Fruit fly (Drosophila melanogaster) whole organism, embryonic: ENCODE measurements around the gene CG17329.

Experiments used
- ATbp ChIP-seq: fragments of 200-800 bp; sonication (Bioruptor generic); optimal IDR thresholded peaks from 2 replicates; lab custom pipeline; 2017; ENCODE audit warnings: missing biosample characterization, mild to moderate bottlenecking, missing genetic modification characterization, missing genetic modification reagents
- CG11247 ChIP-seq: fragments of 200-800 bp; sonication (Bioruptor generic); IDR thresholded peaks from 2 replicates; pipeline ENCODE4 v1.3.6; 2022; ENCODE audit warnings: missing biosample characterization, missing genetic modification characterization
- CG12299 ChIP-seq: fragments of 200-800 bp; sonication (Bioruptor generic); optimal IDR thresholded peaks from 2 replicates; lab custom pipeline; 2018; ENCODE audit warnings: missing biosample characterization, mild to moderate bottlenecking, missing genetic modification characterization
- CG12769 ChIP-seq: fragments of 200-800 bp; sonication (Bioruptor generic); optimal IDR thresholded peaks from 2 replicates; lab custom pipeline; 2019; ENCODE audit warnings: missing biosample characterization, mild to moderate bottlenecking, missing genetic modification characterization, moderate library complexity
- CG13287 ChIP-seq: fragments of 200-800 bp; sonication (Bioruptor generic); IDR thresholded peaks from 2 replicates; pipeline ENCODE4 v1.3.6; 2022; ENCODE audit warnings: missing biosample characterization, missing genetic modification characterization; ENCODE audit not compliant: partially characterized antibody
- CG16815 ChIP-seq: fragments of 200-800 bp; sonication (Bioruptor generic); optimal IDR thresholded peaks from 3 replicates; lab custom pipeline; 2017; ENCODE audit warnings: missing biosample characterization, mild to moderate bottlenecking, missing genetic modification characterization
- CG17359 ChIP-seq: fragments of 200-800 bp; sonication (Bioruptor generic); optimal IDR thresholded peaks from 3 replicates; lab custom pipeline; 2018; ENCODE audit warnings: missing biosample characterization, mild to moderate bottlenecking, missing genetic modification characterization, moderate library complexity
- CG18619 ChIP-seq: fragments of 200-800 bp; sonication (Bioruptor generic); optimal IDR thresholded peaks from 3 replicates; lab custom pipeline; 2017; ENCODE audit warnings: missing biosample characterization, mild to moderate bottlenecking, missing genetic modification characterization
- CG2116 ChIP-seq: fragments of 200-800 bp; sonication (Bioruptor generic); optimal IDR thresholded peaks from 3 replicates; lab custom pipeline; 2018; ENCODE audit warnings: missing biosample characterization, mild to moderate bottlenecking, missing genetic modification characterization
- CG2120 ChIP-seq: fragments of 200-800 bp; sonication (Bioruptor generic); optimal IDR thresholded peaks from 3 replicates; lab custom pipeline; 2016; ENCODE audit warnings: missing biosample characterization, missing genetic modification characterization
- CG2875 ChIP-seq: fragments of 200-800 bp; sonication (Bioruptor generic); optimal IDR thresholded peaks from 2 replicates; lab custom pipeline; 2017; ENCODE audit warnings: missing biosample characterization, mild to moderate bottlenecking, missing genetic modification characterization, missing genetic modification reagents
- CG33213 ChIP-seq: fragments of 200-800 bp; sonication (Bioruptor generic); optimal IDR thresholded peaks from 3 replicates; lab custom pipeline; 2016; ENCODE audit warnings: missing biosample characterization, missing genetic modification characterization
- CG3407 ChIP-seq: fragments of 200-800 bp; sonication (Bioruptor generic); optimal IDR thresholded peaks from 2 replicates; lab custom pipeline; 2018; ENCODE audit warnings: missing biosample characterization, mild to moderate bottlenecking, missing genetic modification characterization
- CG8281 ChIP-seq: fragments of 200-800 bp; sonication (Bioruptor generic); optimal IDR thresholded peaks from 2 replicates; lab custom pipeline; 2018; ENCODE audit warnings: missing biosample characterization, mild to moderate bottlenecking, missing genetic modification characterization, moderate library complexity
- CG8388 ChIP-seq: fragments of 200-800 bp; sonication (Bioruptor generic); optimal IDR thresholded peaks from 2 replicates; lab custom pipeline; 2019; ENCODE audit warnings: missing biosample characterization, mild to moderate bottlenecking, missing genetic modification characterization, moderate library complexity
- CG8924 ChIP-seq: fragments of 200-800 bp; optimal IDR thresholded peaks from 3 replicates; lab custom pipeline; 2019; ENCODE audit warnings: missing biosample characterization, mild to moderate bottlenecking, missing genetic modification characterization, moderate library complexity
- CG9609 ChIP-seq: fragments of 200-800 bp; sonication (Bioruptor generic); optimal IDR thresholded peaks from 3 replicates; lab custom pipeline; 2016; ENCODE audit warnings: missing biosample characterization, missing genetic modification characterization
- CG9876 ChIP-seq: fragments of 200-800 bp; sonication (Bioruptor generic); optimal IDR thresholded peaks from 2 replicates; lab custom pipeline; 2016; ENCODE audit warnings: missing biosample characterization, missing genetic modification characterization
- Dll ChIP-seq: fragments of 200-800 bp; sonication (Bioruptor generic); IDR thresholded peaks from 4 replicates; pipeline ENCODE4 v1.3.6; 2022; ENCODE audit warnings: missing biosample characterization, missing genetic modification characterization; ENCODE audit not compliant: partially characterized antibody
- Doc2 ChIP-seq: fragments of 200-800 bp; sonication (Bioruptor generic); IDR thresholded peaks from 2 replicates; pipeline ENCODE4 v1.3.6; 2022; ENCODE audit warnings: missing biosample characterization, missing genetic modification characterization
- GATAe ChIP-seq: fragments of 200-800 bp; sonication (Bioruptor generic); conservative IDR thresholded peaks from 2 replicates; pipeline ENCODE4 v1.3.6; 2022; ENCODE audit warnings: missing biosample characterization, missing genetic modification characterization
- HLH54F ChIP-seq: fragments of 200-800 bp; sonication (Bioruptor generic); optimal IDR thresholded peaks from 3 replicates; lab custom pipeline; 2016; ENCODE audit warnings: missing biosample characterization, missing genetic modification characterization
- Hand ChIP-seq: fragments of 200-800 bp; sonication (Bioruptor generic); optimal IDR thresholded peaks from 2 replicates; lab custom pipeline; 2017; ENCODE audit warnings: mild to moderate bottlenecking, missing biosample characterization, missing genetic modification reagents, missing genetic modification characterization
- HmgD ChIP-seq: fragments of 200-800 bp; sonication (Bioruptor generic); optimal IDR thresholded peaks from 3 replicates; lab custom pipeline; 2016; ENCODE audit warnings: missing biosample characterization, missing genetic modification characterization
- Max ChIP-seq: fragments of 200-800 bp; sonication (Bioruptor generic); optimal IDR thresholded peaks from 2 replicates; lab custom pipeline; 2016; ENCODE audit warnings: missing biosample characterization, mild to moderate bottlenecking, missing genetic modification characterization
- NC2β ChIP-seq: fragments of 200-800 bp; sonication (Bioruptor generic); optimal IDR thresholded peaks from 2 replicates; lab custom pipeline; 2016; ENCODE audit warnings: missing biosample characterization, missing genetic modification characterization
- NK7.1 ChIP-seq: fragments of 200-800 bp; sonication (Bioruptor generic); optimal IDR thresholded peaks from 3 replicates; lab custom pipeline; 2016; ENCODE audit warnings: missing biosample characterization, missing genetic modification characterization
- Nf-YC ChIP-seq: fragments of 200-800 bp; optimal IDR thresholded peaks from 3 replicates; lab custom pipeline; 2019; ENCODE audit warnings: missing biosample characterization, mild to moderate bottlenecking, missing genetic modification characterization, moderate library complexity
- Side ChIP-seq: fragments of 200-800 bp; sonication (Bioruptor generic); optimal IDR thresholded peaks from 2 replicates; lab custom pipeline; 2016; ENCODE audit warnings: missing biosample characterization, missing genetic modification characterization
- Sox100B ChIP-seq: fragments of 200-800 bp; sonication (Bioruptor generic); optimal IDR thresholded peaks from 3 replicates; lab custom pipeline; 2018; ENCODE audit warnings: missing biosample characterization, mild to moderate bottlenecking, missing genetic modification characterization
- Usf ChIP-seq: fragments of 200-800 bp; sonication (Bioruptor generic); optimal IDR thresholded peaks from 2 replicates; lab custom pipeline; 2017; ENCODE audit warnings: missing genotype, missing biosample characterization, missing genetic modification characterization
- btn ChIP-seq: fragments of 200-800 bp; sonication (Bioruptor generic); optimal IDR thresholded peaks from 2 replicates; lab custom pipeline; 2016; ENCODE audit warnings: missing biosample characterization, missing genetic modification characterization
- cg ChIP-seq: fragments of 200-800 bp; sonication (Bioruptor generic); optimal IDR thresholded peaks from 3 replicates; lab custom pipeline; 2019; ENCODE audit warnings: missing biosample characterization, mild to moderate bottlenecking, missing genetic modification characterization, moderate library complexity
- ci ChIP-seq: fragments of 200-800 bp; sonication (Bioruptor generic); IDR thresholded peaks from 3 replicates; pipeline ENCODE4 v1.3.6; 2022; ENCODE audit warnings: missing biosample characterization, missing genetic modification characterization
- cwo ChIP-seq: fragments of 200-800 bp; sonication (Bioruptor generic); optimal IDR thresholded peaks from 3 replicates; lab custom pipeline; 2017; ENCODE audit warnings: missing biosample characterization, missing genetic modification characterization, mild to moderate bottlenecking, moderate library complexity, missing genetic modification reagents
- dimm ChIP-seq: fragments of 200-800 bp; sonication (Bioruptor generic); IDR thresholded peaks from 2 replicates; pipeline ENCODE4 v1.3.6; 2022; ENCODE audit warnings: missing biosample characterization, missing genetic modification characterization
- ewg ChIP-seq: fragments of 200-800 bp; sonication (Bioruptor generic); optimal IDR thresholded peaks from 3 replicates; lab custom pipeline; 2017; ENCODE audit warnings: mild to moderate bottlenecking, missing biosample characterization, missing genetic modification reagents, missing genetic modification characterization
- lab ChIP-seq: fragments of 200-800 bp; sonication (Bioruptor generic); optimal IDR thresholded peaks from 3 replicates; lab custom pipeline; 2017; ENCODE audit warnings: missing biosample characterization, missing genetic modification characterization, mild to moderate bottlenecking, moderate library complexity, missing genetic modification reagents
- mirr ChIP-seq: fragments of 200-800 bp; sonication (Bioruptor generic); optimal IDR thresholded peaks from 3 replicates; lab custom pipeline; 2018; ENCODE audit warnings: missing biosample characterization, mild to moderate bottlenecking, missing genetic modification characterization
- onecut ChIP-seq: fragments of 200-800 bp; sonication (Bioruptor generic); IDR thresholded peaks from 2 replicates; pipeline ENCODE4 v1.3.6; 2022; ENCODE audit warnings: missing biosample characterization, missing genetic modification characterization
- phol ChIP-seq: fragments of 200-800 bp; sonication (Bioruptor generic); optimal IDR thresholded peaks from 3 replicates; lab custom pipeline; 2018; ENCODE audit warnings: missing biosample characterization, mild to moderate bottlenecking, missing genetic modification characterization, moderate library complexity
- pzg ChIP-seq: fragments of 200-800 bp; sonication (Bioruptor generic); optimal IDR thresholded peaks from 3 replicates; lab custom pipeline; 2018; ENCODE audit warnings: missing biosample characterization, mild to moderate bottlenecking, missing genetic modification characterization, moderate library complexity
- schlank ChIP-seq: fragments of 200-800 bp; sonication (Bioruptor generic); optimal IDR thresholded peaks from 2 replicates; lab custom pipeline; 2018; ENCODE audit warnings: missing biosample characterization, mild to moderate bottlenecking, missing genetic modification characterization
- sna ChIP-seq: fragments of 200-800 bp; sonication (Bioruptor generic); IDR thresholded peaks from 2 replicates; pipeline ENCODE4 v1.3.6; 2022; ENCODE audit warnings: missing biosample characterization, missing genetic modification characterization; ENCODE audit not compliant: partially characterized antibody
- tap ChIP-seq: fragments of 200-800 bp; optimal IDR thresholded peaks from 3 replicates; lab custom pipeline; 2019; ENCODE audit warnings: missing biosample characterization, mild to moderate bottlenecking, missing genetic modification characterization, moderate library complexity
- tll ChIP-seq, 2 experiments: fragments of 200-800 bp in 1 of 2; fragments of >200 bp in 1 of 2; sonication (Bioruptor generic) in 1 of 2; optimal IDR thresholded peaks; 2 replicates each; lab custom pipeline; 2017 to 2019; ENCODE audit warnings: missing biosample characterization in 2 of 2, missing genetic modification characterization in 2 of 2, mild to moderate bottlenecking in 1 of 2, moderate library complexity in 1 of 2
- vfl ChIP-seq: fragments of 200-800 bp; sonication (Bioruptor generic); optimal IDR thresholded peaks from 2 replicates; lab custom pipeline; 2016; ENCODE audit warnings: missing biosample characterization, missing genetic modification characterization
- zf30C ChIP-seq: fragments of 200-800 bp; sonication (Bioruptor generic); optimal IDR thresholded peaks from 3 replicates; lab custom pipeline; 2018; ENCODE audit warnings: missing biosample characterization, mild to moderate bottlenecking, missing genetic modification characterization

CG17329 gene

DNA sequence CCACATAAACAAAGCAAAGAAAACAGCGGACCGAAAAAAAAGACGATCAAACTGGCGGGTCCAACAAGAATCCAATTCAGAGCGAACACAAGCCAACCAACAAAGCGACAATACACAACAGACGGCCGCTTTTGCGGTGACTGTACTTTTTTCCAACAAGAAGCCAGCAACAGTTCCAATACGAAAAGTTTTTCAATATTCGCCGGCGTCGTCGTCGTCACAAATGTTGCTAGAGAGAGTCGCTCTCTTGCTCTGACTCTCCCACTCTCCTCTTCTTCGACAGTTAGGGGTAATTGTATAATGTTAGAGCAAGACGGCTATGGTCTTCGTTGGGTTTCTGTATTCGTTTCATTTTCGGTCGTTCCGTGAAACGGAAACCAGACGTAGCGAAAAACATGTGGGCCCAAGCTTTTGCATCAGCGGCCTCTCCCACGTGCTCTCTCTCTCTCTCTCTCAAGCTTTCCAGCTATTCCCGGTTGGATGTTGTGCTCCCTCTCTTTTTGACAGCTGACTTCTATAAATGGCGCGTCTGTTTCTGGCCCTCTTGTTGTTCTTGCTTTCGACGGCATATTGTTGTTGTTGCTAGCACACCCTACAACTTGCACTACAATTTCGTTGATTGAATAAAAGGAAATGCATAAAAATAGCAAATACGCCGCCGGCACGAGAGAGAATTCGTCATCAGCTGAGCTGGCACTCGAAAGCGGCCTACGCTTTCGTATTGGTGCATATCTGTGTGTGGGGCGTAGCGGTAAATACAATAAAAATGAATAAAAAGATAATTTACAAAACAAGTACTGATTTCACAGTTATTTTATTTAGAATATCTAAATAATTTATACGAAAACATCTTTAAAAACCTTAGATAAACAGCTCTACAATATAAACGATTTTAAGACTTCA, 21.6 kb upstream of the CG17329 start (continued):
- TF ChIP-seq schlank (tag; lab: Kevin White, UChicago) (peak; percentile 88), CG2875 (GFP tag; lab: Kevin White, UChicago) (peak; percentile 88), CG8388 (GFP tag; lab: Kevin White, UChicago) (peak; percentile 66), btn (GFP tag; lab: Kevin White, UChicago) (peak; percentile 48), ci (GFP tag; lab: Robert Waterston, UW) (no peak), CG2120 (GFP tag; lab: Kevin White, UChicago) (no peak), tll (GFP tag; optimal IDR thresholded peaks at IDR 0.05; lab: Kevin White, UChicago) (peak in 1 of 2 experiments; percentile 71), dimm (GFP tag; lab: Robert Waterston, UW) (no peak), sna (GFP tag; lab: Robert Waterston, UW) (no peak), ewg (GFP tag; lab: Kevin White, UChicago) (peak; percentile 12), HLH54F (GFP tag; lab: Kevin White, UChicago) (no peak), vfl (no peak), Hand (peak; percentile 93), zf30C (GFP tag; lab: Kevin White, UChicago) (peak; percentile 58), CG12769 (tag; lab: Kevin White, UChicago) (peak; percentile 98), lab (peak; percentile 96), tap (peak; percentile 82), NK7.1 (GFP tag; lab: Kevin White, UChicago) (peak; percentile 39), Usf (no peak), Doc2 (GFP tag; lab: Robert Waterston, UW) (no peak), CG9876 (GFP tag; lab: Kevin White, UChicago) (no peak), CG8281 (tag; lab: Kevin White, UChicago) (peak; percentile 73), Max (peak; percentile 91), CG17359 (tag; lab: Kevin White, UChicago) (peak; percentile 74), ATbp (GFP tag; lab: Kevin White, UChicago) (peak; percentile 90), GATAe (GFP tag; lab: Robert Waterston, UW) (no peak), HmgD (GFP tag; lab: Kevin White, UChicago) (peak; percentile 45), CG33213 (GFP tag; lab: Kevin White, UChicago) (peak; percentile 22), cg (GFP tag; lab: Kevin White, UChicago) (peak; percentile 67), CG11247 (no peak), onecut (peak; percentile 87), CG13287 (GFP tag; lab: Robert Waterston, UW) (no peak), cwo (GFP tag; lab: Kevin White, UChicago) (peak; percentile 73), Nf-YC (tag; lab: Kevin White, UChicago) (peak; percentile 73), Side (GFP tag; lab: Kevin White, UChicago) (peak; percentile 80), NC2β (GFP tag; lab: Kevin White, UChicago) (peak; percentile 63), CG8924 (tag; lab: Kevin White, UChicago) (peak; percentile 83), Dll (GFP tag; lab: Robert Waterston, UW) (no peak), pzg (GFP tag; lab: Kevin White, UChicago) (peak; percentile 27), mirr (GFP tag; lab: Kevin White, UChicago) (peak; percentile 96), CG9609 (GFP tag; lab: Kevin White, UChicago) (no peak), phol (tag; lab: Kevin White, UChicago) (no peak), CG18619 (GFP tag; lab: Kevin White, UChicago) (peak; percentile 39), CG2116 (GFP tag; lab: Kevin White, UChicago) (peak; percentile 71), Sox100B (GFP tag; lab: Kevin White, UChicago) (peak; percentile 81), CG12299 (tag; lab: Kevin White, UChicago) (peak; percentile 89), CG3407 (GFP tag; lab: Kevin White, UChicago) (peak; percentile 69), CG16815 (GFP tag; lab: Kevin White, UChicago) (no peak)
